Worm (Caenorhabditis elegans) whole organism, L3 larva: ENCODE measurements around the gene C27F2.4.
"Not testable (repeated sequence)": the region's sequence is repeated elsewhere in the genome, so short reads cannot be mapped to it uniquely, and the experiment has no call there.

Experiments used
- elt-3 ChIP-seq, 3 experiments: fragments of 150-350 bp in 1 of 3; sonication (generic microtip) in 2 of 3; optimal IDR thresholded peaks; 2 replicates in 2 of 3; 4 replicates in 1 of 3; lab custom pipeline; 2014 to 2017; ENCODE audit warnings: missing biosample characterization in 3 of 3, missing genetic modification characterization in 3 of 3
- nhr-237 ChIP-seq: fragments of 150-350 bp; optimal IDR thresholded peaks from 2 replicates; lab custom pipeline; 2014; ENCODE audit warnings: missing biosample characterization, missing genetic modification characterization
- pqm-1 ChIP-seq: fragments of 150-350 bp; optimal IDR thresholded peaks from 2 replicates; lab custom pipeline; 2017; ENCODE audit warnings: missing biosample characterization, missing genetic modification characterization, inconsistent platforms
- ztf-11 ChIP-seq: fragments of 150-350 bp; optimal IDR thresholded peaks from 2 replicates; lab custom pipeline; 2014; ENCODE audit warnings: missing biosample characterization, missing genetic modification characterization
- ztf-4 ChIP-seq: fragments of 150-350 bp; optimal IDR thresholded peaks from 2 replicates; lab custom pipeline; 2014; ENCODE audit warnings: missing biosample characterization, missing genetic modification characterization

ce11 chrIII:4922020-4922419, 38.1 kb downstream of the C27F2.4 start, which contains the start of gene mmab-1:
- TF ChIP-seq ztf-11 (tag; lab: Kevin White, UChicago); elt-3 (tag; optimal IDR thresholded peaks at IDR 0.05; lab: Kevin White, UChicago); nhr-237 (tag; lab: Kevin White, UChicago); ztf-4 (tag; lab: Kevin White, UChicago); pqm-1: not testable (repeated sequence)
